Worm (Caenorhabditis elegans) whole organism, mixed stage, embryonic: ENCODE results near the gene F40G9.8.

ENCODE experiments used
- M03D4.4 ChIP-seq: sonication (generic microtip); optimal IDR thresholded peaks from 2 replicates; lab custom pipeline; 2017; ENCODE audit warnings: mild to moderate bottlenecking, missing genetic modification characterization, missing compliant biosample characterization
- bed-3 ChIP-seq: fragments of 200-800 bp; sonication (Bioruptor generic); optimal IDR thresholded peaks from 3 replicates; lab custom pipeline; 2018; ENCODE audit warnings: mild to moderate bottlenecking, missing genetic modification characterization, moderate library complexity, missing compliant biosample characterization
- blmp-1 ChIP-seq: fragments of 150-350 bp; optimal IDR thresholded peaks from 2 replicates; lab custom pipeline; 2014; ENCODE audit warnings: missing biosample characterization, missing genetic modification characterization
- ceh-39 ChIP-seq: fragments of 150-350 bp; optimal IDR thresholded peaks from 2 replicates; lab custom pipeline; 2014; ENCODE audit warnings: missing biosample characterization, missing genetic modification characterization
- ceh-43 ChIP-seq: fragments of 200-800 bp; sonication (Bioruptor generic); optimal IDR thresholded peaks from 2 replicates; lab custom pipeline; 2018; ENCODE audit warnings: mild to moderate bottlenecking, missing genetic modification characterization, moderate library complexity, missing compliant biosample characterization
- ceh-83 ChIP-seq: fragments of 200-800 bp; sonication (Bioruptor generic); optimal IDR thresholded peaks from 2 replicates; lab custom pipeline; 2018; ENCODE audit warnings: mild to moderate bottlenecking, missing genetic modification characterization, missing compliant biosample characterization
- ces-1 ChIP-seq: fragments of 150-350 bp; optimal IDR thresholded peaks from 2 replicates; lab custom pipeline; 2014; ENCODE audit warnings: missing biosample characterization, missing genetic modification reagents, missing genetic modification characterization
- cnd-1 ChIP-seq: fragments of 200-800 bp; sonication (Bioruptor generic); optimal IDR thresholded peaks from 2 replicates; lab custom pipeline; 2018; ENCODE audit warnings: mild to moderate bottlenecking, missing genetic modification characterization, missing compliant biosample characterization
- drap-1 ChIP-seq: fragments of 200-800 bp; sonication (Bioruptor generic); optimal IDR thresholded peaks from 3 replicates; lab custom pipeline; 2018; ENCODE audit warnings: mild to moderate bottlenecking, missing genetic modification characterization, missing compliant biosample characterization
- elt-1 ChIP-seq: sonication (generic microtip); optimal IDR thresholded peaks from 2 replicates; lab custom pipeline; 2017; ENCODE audit warnings: missing genetic modification characterization, mild to moderate bottlenecking, missing compliant biosample characterization, antibody characterized with exemption, moderate library complexity, borderline replicate concordance; ENCODE audit not compliant: insufficient read depth
- elt-3 ChIP-seq: fragments of 150-350 bp; optimal IDR thresholded peaks from 2 replicates; lab custom pipeline; 2014; ENCODE audit warnings: missing biosample characterization, missing genetic modification characterization
- flh-1 ChIP-seq: fragments of 200-800 bp; sonication (Bioruptor generic); optimal IDR thresholded peaks from 2 replicates; lab custom pipeline; 2018; ENCODE audit warnings: mild to moderate bottlenecking, missing genetic modification characterization, moderate library complexity, missing compliant biosample characterization
- ham-2 ChIP-seq: fragments of 200-800 bp; sonication (Bioruptor generic); optimal IDR thresholded peaks from 2 replicates; lab custom pipeline; 2018; ENCODE audit warnings: mild to moderate bottlenecking, missing genetic modification characterization, missing compliant biosample characterization
- hlh-1 ChIP-seq: fragments of 150-350 bp; optimal IDR thresholded peaks from 2 replicates; lab custom pipeline; 2014; ENCODE audit warnings: missing biosample characterization, missing genetic modification reagents, missing genetic modification characterization
- lin-13 ChIP-seq: fragments of 150-350 bp; optimal IDR thresholded peaks from 2 replicates; lab custom pipeline; 2014; ENCODE audit warnings: missing biosample characterization, missing genetic modification characterization
- lin-32 ChIP-seq: fragments of 200-800 bp; sonication (Bioruptor generic); optimal IDR thresholded peaks from 2 replicates; lab custom pipeline; 2018; ENCODE audit warnings: mild to moderate bottlenecking, missing genetic modification characterization, missing compliant biosample characterization
- lsy-2 ChIP-seq: fragments of 150-350 bp; optimal IDR thresholded peaks from 2 replicates; lab custom pipeline; 2014; ENCODE audit warnings: missing biosample characterization, missing genetic modification characterization
- mab-5 ChIP-seq: fragments of 150-350 bp; optimal IDR thresholded peaks from 2 replicates; lab custom pipeline; 2014; ENCODE audit warnings: missing biosample characterization, missing genetic modification characterization
- mls-2 ChIP-seq: sonication (generic microtip); optimal IDR thresholded peaks from 2 replicates; lab custom pipeline; 2016; ENCODE audit warnings: mild to moderate bottlenecking, missing genetic modification characterization, moderate library complexity, missing compliant biosample characterization
- nhr-12 ChIP-seq: fragments of 150-350 bp; optimal IDR thresholded peaks from 2 replicates; lab custom pipeline; 2014; ENCODE audit warnings: missing biosample characterization, missing genetic modification characterization
- nhr-2 ChIP-seq: fragments of 150-350 bp; optimal IDR thresholded peaks from 2 replicates; lab custom pipeline; 2014; ENCODE audit warnings: missing biosample characterization, missing genetic modification characterization
- nhr-28 ChIP-seq: fragments of 150-350 bp; optimal IDR thresholded peaks from 2 replicates; lab custom pipeline; 2014; ENCODE audit warnings: missing biosample characterization, missing genetic modification characterization
- nhr-76 ChIP-seq: sonication (generic microtip); optimal IDR thresholded peaks from 2 replicates; lab custom pipeline; 2017; ENCODE audit warnings: missing biosample characterization, missing genetic modification characterization
- snpc-4 ChIP-seq: fragments of 150-350 bp; optimal IDR thresholded peaks from 2 replicates; lab custom pipeline; 2014; ENCODE audit warnings: missing biosample characterization, missing genetic modification characterization
- sptf-1 ChIP-seq: sonication (generic microtip); optimal IDR thresholded peaks from 2 replicates; lab custom pipeline; 2017; ENCODE audit warnings: mild to moderate bottlenecking, missing genetic modification characterization, moderate library complexity, missing compliant biosample characterization
- unc-39 ChIP-seq: fragments of 150-350 bp; optimal IDR thresholded peaks from 2 replicates; lab custom pipeline; 2014; ENCODE audit warnings: missing biosample characterization, missing genetic modification characterization
- unc-62 ChIP-seq: fragments of 150-350 bp; optimal IDR thresholded peaks from 2 replicates; lab custom pipeline; 2014; ENCODE audit warnings: missing biosample characterization, missing genetic modification reagents, missing genetic modification characterization
- zip-8 ChIP-seq: fragments of 150-350 bp; optimal IDR thresholded peaks from 2 replicates; lab custom pipeline; 2014; ENCODE audit warnings: missing biosample characterization, missing genetic modification characterization
- ztf-11 ChIP-seq: fragments of 150-350 bp; optimal IDR thresholded peaks from 2 replicates; lab custom pipeline; 2014; ENCODE audit warnings: missing biosample characterization, missing genetic modification characterization

F40G9.8 gene

ce11 chrIII:164775-165174, at the start of gene F40G9.8:
F40G9.8 (minus strand) TSS chrIII:164875.
- TF ChIP-seq lin-32 (GFP tag; lab: Kevin White, UChicago): no peak
- no peak for TF ChIP-seq nhr-2
- no peak for TF ChIP-seq elt-1 (tag; lab: Kevin White, UChicago)
- TF ChIP-seq snpc-4 (tag; lab: Kevin White, UChicago): no peak
- no peak for TF ChIP-seq M03D4.4
- TF ChIP-seq ceh-43 (GFP tag; lab: Kevin White, UChicago): no peak
- no peak for TF ChIP-seq cnd-1
- TF ChIP-seq flh-1 (GFP tag; lab: Kevin White, UChicago): no peak
- TF ChIP-seq nhr-76 (tag; lab: Kevin White, UChicago): no peak
- no peak for TF ChIP-seq elt-3 (tag; lab: Kevin White, UChicago)
- no peak for TF ChIP-seq ceh-83 (GFP tag; lab: Kevin White, UChicago)
- TF ChIP-seq zip-8: no peak
- TF ChIP-seq mls-2 (tag; lab: Kevin White, UChicago): no peak
- no peak for TF ChIP-seq ceh-39 (tag; lab: Kevin White, UChicago)
- TF ChIP-seq nhr-28 (tag; lab: Kevin White, UChicago): no peak
- TF ChIP-seq nhr-12 (tag; lab: Kevin White, UChicago): no peak
- TF ChIP-seq drap-1: no peak
- no peak for TF ChIP-seq ham-2

- TF ChIP-seq ces-1 (peak; percentile 77), ceh-43 (GFP tag; lab: Kevin White, UChicago) (no peak), drap-1 (no peak)
These were observed 46.7 kb upstream of the F40G9.8 start for ce11 chrIII:211387-211786.

ce11 chrIII:209695-210091, 45.0 kb upstream of the F40G9.8 start, which contains the start of gene klp-20:
klp-20 (plus strand) TSS chrIII:209992.
- TF ChIP-seq snpc-4 (tag; lab: Kevin White, UChicago) (no peak), zip-8 (no peak), unc-39 (tag; lab: Kevin White, UChicago) (no peak), ztf-11 (tag; lab: Kevin White, UChicago) (no peak), nhr-76 (tag; lab: Kevin White, UChicago) (no peak), blmp-1 (no peak), elt-3 (tag; lab: Kevin White, UChicago) (no peak), M03D4.4 (no peak), drap-1 (no peak), ceh-83 (GFP tag; lab: Kevin White, UChicago) (no peak), lsy-2 (tag; lab: Kevin White, UChicago) (no peak), sptf-1 (no peak), flh-1 (GFP tag; lab: Kevin White, UChicago) (no peak), nhr-12 (tag; lab: Kevin White, UChicago) (no peak)

- no peak for TF ChIP-seq nhr-76 (tag; lab: Kevin White, UChicago)
- TF ChIP-seq unc-39 (tag; lab: Kevin White, UChicago): no peak
- TF ChIP-seq unc-62 (GFP tag; lab: Kevin White, UChicago): peak; percentile 67
- TF ChIP-seq bed-3 (GFP tag; lab: Kevin White, UChicago): no peak
- peak; percentile 98 for TF ChIP-seq ces-1
These were observed 44.4 kb upstream of the F40G9.8 start for ce11 chrIII:208793-209694.

ce11 chrIII:207023-207422, 42.3 kb upstream of the F40G9.8 start, which contains the start of gene W10C4.1:
W10C4.1 (minus strand) TSS chrIII:207123.
- TF ChIP-seq cnd-1: no peak
- no peak for TF ChIP-seq mab-5
- no peak for TF ChIP-seq unc-62 (GFP tag; lab: Kevin White, UChicago)
- TF ChIP-seq flh-1 (GFP tag; lab: Kevin White, UChicago): no peak
- no peak for TF ChIP-seq hlh-1 (tag; lab: Kevin White, UChicago)
- TF ChIP-seq nhr-28 (tag; lab: Kevin White, UChicago): no peak
- no peak for TF ChIP-seq nhr-2
- no peak for TF ChIP-seq mls-2 (tag; lab: Kevin White, UChicago)
- TF ChIP-seq unc-39 (tag; lab: Kevin White, UChicago): no peak
- TF ChIP-seq lin-32 (GFP tag; lab: Kevin White, UChicago): no peak
- TF ChIP-seq bed-3 (GFP tag; lab: Kevin White, UChicago): no peak
- no peak for TF ChIP-seq lin-13 (tag; lab: Kevin White, UChicago)
- TF ChIP-seq, all 35 proteins: peak for 0
